Fruit fly (Drosophila melanogaster) whole organism, embryonic: ENCODE measurements around the gene CG42512.

Experiments used
- Abd-B ChIP-seq: fragments of 200-800 bp; sonication (Bioruptor generic); optimal IDR thresholded peaks from 2 replicates; lab custom pipeline; 2018; ENCODE audit warnings: missing biosample characterization, mild to moderate bottlenecking, missing genetic modification characterization, moderate library complexity
- Adf1 ChIP-seq: fragments of 200-800 bp; sonication (Bioruptor generic); IDR thresholded peaks from 2 replicates; pipeline ENCODE4 v1.3.6; 2022; ENCODE audit warnings: missing biosample characterization, missing genetic modification characterization
- B-H2 ChIP-seq: fragments of 200-800 bp; sonication (Bioruptor generic); optimal IDR thresholded peaks from 2 replicates; lab custom pipeline; 2018; ENCODE audit warnings: missing biosample characterization, mild to moderate bottlenecking, missing genetic modification characterization
- CG11504 ChIP-seq: fragments of 200-800 bp; sonication (Bioruptor generic); optimal IDR thresholded peaks from 3 replicates; lab custom pipeline; 2019; ENCODE audit warnings: missing biosample characterization, mild to moderate bottlenecking, missing genetic modification characterization, moderate library complexity
- CG11696 ChIP-seq: fragments of 200-800 bp; sonication (Bioruptor generic); IDR thresholded peaks from 2 replicates; pipeline ENCODE4 v1.3.6; 2022; ENCODE audit warnings: missing biosample characterization, missing genetic modification characterization
- CG12391 ChIP-seq: fragments of 200-800 bp; sonication (Bioruptor generic); optimal IDR thresholded peaks from 3 replicates; lab custom pipeline; 2018; ENCODE audit warnings: missing biosample characterization, mild to moderate bottlenecking, missing genetic modification characterization, moderate library complexity
- CG14667 ChIP-seq: fragments of 200-800 bp; sonication (Bioruptor generic); IDR thresholded peaks from 2 replicates; pipeline ENCODE4 v1.3.6; 2022; ENCODE audit warnings: missing biosample characterization, missing genetic modification characterization
- CG14965 ChIP-seq: fragments of 200-800 bp; sonication (Bioruptor generic); optimal IDR thresholded peaks from 2 replicates; lab custom pipeline; 2016; ENCODE audit warnings: missing biosample characterization, missing genetic modification characterization, borderline replicate concordance
- CG15011 ChIP-seq: fragments of 200-800 bp; sonication (Bioruptor generic); optimal IDR thresholded peaks from 3 replicates; lab custom pipeline; 2018; ENCODE audit warnings: missing biosample characterization, mild to moderate bottlenecking, missing genetic modification characterization
- CG15479 ChIP-seq: fragments of 200-800 bp; sonication (Bioruptor generic); optimal IDR thresholded peaks from 3 replicates; lab custom pipeline; 2019; ENCODE audit warnings: missing biosample characterization, mild to moderate bottlenecking, missing genetic modification characterization, moderate library complexity
- CG17361 ChIP-seq: fragments of 200-800 bp; sonication (Bioruptor generic); IDR thresholded peaks from 3 replicates; pipeline ENCODE4 v1.3.6; 2022; ENCODE audit warnings: missing biosample characterization, missing genetic modification characterization
- CG2712 ChIP-seq: fragments of 200-800 bp; optimal IDR thresholded peaks from 3 replicates; lab custom pipeline; 2019; ENCODE audit warnings: missing biosample characterization, mild to moderate bottlenecking, missing genetic modification characterization, moderate library complexity
- CG31388 ChIP-seq: fragments of 200-800 bp; sonication (Bioruptor generic); optimal IDR thresholded peaks from 2 replicates; lab custom pipeline; 2016; ENCODE audit warnings: missing biosample characterization, missing genetic modification characterization
- CG3281 ChIP-seq: fragments of 200-800 bp; sonication (Bioruptor generic); optimal IDR thresholded peaks from 3 replicates; lab custom pipeline; 2017; ENCODE audit warnings: missing biosample characterization, mild to moderate bottlenecking, missing genetic modification characterization
- CG3838 ChIP-seq: fragments of 200-800 bp; sonication (Bioruptor generic); optimal IDR thresholded peaks from 3 replicates; lab custom pipeline; 2016; ENCODE audit warnings: missing biosample characterization, missing genetic modification characterization
- CG3995 ChIP-seq: fragments of 200-800 bp; sonication (Bioruptor generic); optimal IDR thresholded peaks from 3 replicates; lab custom pipeline; 2016; ENCODE audit warnings: missing biosample characterization, missing genetic modification characterization
- CG4360 ChIP-seq: fragments of 200-800 bp; sonication (Bioruptor generic); IDR thresholded peaks from 2 replicates; pipeline ENCODE4 v1.3.6; 2022; ENCODE audit warnings: missing biosample characterization, missing genetic modification characterization
- CG4404 ChIP-seq: fragments of 200-800 bp; sonication (Bioruptor generic); IDR thresholded peaks from 2 replicates; pipeline ENCODE4 v1.3.6; 2022; ENCODE audit warnings: missing biosample characterization, missing genetic modification characterization
- CG6654 ChIP-seq: fragments of 200-800 bp; sonication (Bioruptor generic); optimal IDR thresholded peaks from 2 replicates; lab custom pipeline; 2017; ENCODE audit warnings: missing biosample characterization, mild to moderate bottlenecking, missing genetic modification characterization
- CG8281 ChIP-seq: fragments of 200-800 bp; sonication (Bioruptor generic); optimal IDR thresholded peaks from 2 replicates; lab custom pipeline; 2018; ENCODE audit warnings: missing biosample characterization, mild to moderate bottlenecking, missing genetic modification characterization, moderate library complexity
- CG8290 ChIP-seq, 3 experiments: fragments of 200-800 bp; sonication (Bioruptor generic); optimal IDR thresholded peaks; 2 replicates each; lab custom pipeline; 2016 to 2019; ENCODE audit warnings: missing biosample characterization in 3 of 3, missing genetic modification characterization in 3 of 3, mild to moderate bottlenecking in 2 of 3, moderate library complexity in 1 of 3
- CG8924 ChIP-seq: fragments of 200-800 bp; optimal IDR thresholded peaks from 3 replicates; lab custom pipeline; 2019; ENCODE audit warnings: missing biosample characterization, mild to moderate bottlenecking, missing genetic modification characterization, moderate library complexity
- CG9797 ChIP-seq: fragments of 200-800 bp; sonication (Bioruptor generic); optimal IDR thresholded peaks from 3 replicates; lab custom pipeline; 2018; ENCODE audit warnings: missing biosample characterization, mild to moderate bottlenecking, missing genetic modification characterization
- CHES-1-like ChIP-seq: fragments of 200-800 bp; sonication (Bioruptor generic); optimal IDR thresholded peaks from 2 replicates; lab custom pipeline; 2016; ENCODE audit warnings: missing biosample characterization, missing genetic modification characterization
- Dip3 ChIP-seq: fragments of 200-800 bp; sonication (Bioruptor generic); optimal IDR thresholded peaks from 3 replicates; lab custom pipeline; 2016; ENCODE audit warnings: missing biosample characterization, missing genetic modification characterization
- E2f1 ChIP-seq: fragments of 200-800 bp; sonication (Bioruptor generic); IDR thresholded peaks from 2 replicates; pipeline ENCODE4 v1.3.6; 2022; ENCODE audit warnings: missing biosample characterization, missing genetic modification characterization
- Fer3 ChIP-seq: fragments of 200-800 bp; sonication (Bioruptor generic); optimal IDR thresholded peaks from 2 replicates; lab custom pipeline; 2018; ENCODE audit warnings: missing biosample characterization, mild to moderate bottlenecking, missing genetic modification characterization, moderate library complexity
- HLH3B ChIP-seq: fragments of 200-800 bp; sonication (Bioruptor generic); IDR thresholded peaks from 2 replicates; pipeline ENCODE4 v1.3.6; 2022; ENCODE audit warnings: missing biosample characterization, missing genetic modification characterization
- HmgZ ChIP-seq: fragments of 200-800 bp; sonication (Bioruptor generic); optimal IDR thresholded peaks from 2 replicates; lab custom pipeline; 2018; ENCODE audit warnings: missing biosample characterization, mild to moderate bottlenecking, missing genetic modification characterization
- Hmx ChIP-seq: fragments of 200-800 bp; sonication (Bioruptor generic); optimal IDR thresholded peaks from 2 replicates; lab custom pipeline; 2016; ENCODE audit warnings: missing biosample characterization, missing genetic modification characterization
- Lim3 ChIP-seq: fragments of 200-800 bp; sonication (Bioruptor generic); IDR thresholded peaks from 2 replicates; pipeline ENCODE4 v1.3.6; 2022; ENCODE audit warnings: missing biosample characterization, missing genetic modification characterization
- Usf ChIP-seq: fragments of 200-800 bp; sonication (Bioruptor generic); optimal IDR thresholded peaks from 2 replicates; lab custom pipeline; 2017; ENCODE audit warnings: missing genotype, missing biosample characterization, missing genetic modification characterization
- az2 ChIP-seq: fragments of 200-800 bp; sonication (Bioruptor generic); optimal IDR thresholded peaks from 3 replicates; lab custom pipeline; 2016; ENCODE audit warnings: missing biosample characterization, missing genetic modification characterization
- bigmax ChIP-seq: fragments of 200-800 bp; sonication (Bioruptor generic); optimal IDR thresholded peaks from 2 replicates; lab custom pipeline; 2018; ENCODE audit warnings: missing biosample characterization, mild to moderate bottlenecking, missing genetic modification characterization
- chif ChIP-seq, 2 experiments: fragments of 200-800 bp; sonication (Bioruptor generic); optimal IDR thresholded peaks; 3 replicates each; lab custom pipeline; 2016; ENCODE audit warnings: missing biosample characterization in 2 of 2, missing genetic modification characterization in 2 of 2
- dati ChIP-seq: fragments of 200-800 bp; sonication (Bioruptor generic); IDR thresholded peaks from 2 replicates; pipeline ENCODE4 v1.3.6; 2022; ENCODE audit warnings: missing biosample characterization, missing genetic modification characterization
- fd64A ChIP-seq: fragments of 200-800 bp; sonication (Bioruptor generic); optimal IDR thresholded peaks from 3 replicates; lab custom pipeline; 2018; ENCODE audit warnings: missing biosample characterization, mild to moderate bottlenecking, missing genetic modification characterization
- ftz-f1 ChIP-seq: fragments of 200-800 bp; sonication (Bioruptor generic); optimal IDR thresholded peaks from 2 replicates; lab custom pipeline; 2016; ENCODE audit warnings: missing biosample characterization, missing genetic modification characterization
- fu2 ChIP-seq: fragments of 200-800 bp; sonication (Bioruptor generic); optimal IDR thresholded peaks from 2 replicates; lab custom pipeline; 2016; ENCODE audit warnings: missing biosample characterization, missing genetic modification characterization
- gro ChIP-seq: fragments of 200-800 bp; sonication (Bioruptor generic); optimal IDR thresholded peaks from 2 replicates; lab custom pipeline; 2016; ENCODE audit warnings: missing biosample characterization, missing genetic modification characterization
- gsb ChIP-seq: fragments of 200-800 bp; sonication (Bioruptor generic); IDR thresholded peaks from 2 replicates; pipeline ENCODE4 v1.3.6; 2022; ENCODE audit warnings: missing biosample characterization, missing genetic modification characterization
- inv ChIP-seq: fragments of 200-800 bp; sonication (Bioruptor generic); IDR thresholded peaks from 2 replicates; pipeline ENCODE4 v1.3.6; 2022; ENCODE audit warnings: missing biosample characterization, missing genetic modification characterization; ENCODE audit not compliant: partially characterized antibody
- knrl ChIP-seq: fragments of 200-800 bp; sonication (Bioruptor generic); IDR thresholded peaks from 3 replicates; pipeline ENCODE4 v1.3.6; 2022; ENCODE audit warnings: missing biosample characterization, missing genetic modification characterization; ENCODE audit not compliant: partially characterized antibody
- nerfin-1 ChIP-seq: fragments of 200-800 bp; sonication (Bioruptor generic); optimal IDR thresholded peaks from 3 replicates; lab custom pipeline; 2019; ENCODE audit warnings: missing biosample characterization, mild to moderate bottlenecking, missing genetic modification characterization, moderate library complexity
- nerfin-2 ChIP-seq: fragments of 200-800 bp; sonication (Bioruptor generic); IDR thresholded peaks from 2 replicates; pipeline ENCODE4 v1.3.6; 2022; ENCODE audit warnings: missing biosample characterization, missing genetic modification characterization; ENCODE audit not compliant: partially characterized antibody
- sens ChIP-seq: fragments of 200-800 bp; sonication (Bioruptor generic); peaks from one replicate; lab custom pipeline; 2016; ENCODE audit warnings: missing biosample characterization, missing genetic modification characterization
- slou ChIP-seq: fragments of 200-800 bp; sonication (Bioruptor generic); optimal IDR thresholded peaks from 3 replicates; lab custom pipeline; 2016; ENCODE audit warnings: missing biosample characterization, missing genetic modification characterization
- stwl ChIP-seq: fragments of 200-800 bp; sonication (Bioruptor generic); optimal IDR thresholded peaks from 3 replicates; lab custom pipeline; 2018; ENCODE audit warnings: missing biosample characterization, mild to moderate bottlenecking, missing genetic modification characterization, moderate library complexity
- twi ChIP-seq: fragments of 200-800 bp; optimal IDR thresholded peaks from 2 replicates; lab custom pipeline; 2019; ENCODE audit warnings: missing biosample characterization, mild to moderate bottlenecking, missing genetic modification characterization, moderate library complexity
- vvl ChIP-seq: fragments of 200-800 bp; sonication (Bioruptor generic); IDR thresholded peaks from 2 replicates; pipeline ENCODE4 v1.3.6; 2022; ENCODE audit warnings: missing biosample characterization, missing genetic modification characterization

CG42512 gene

DNA sequence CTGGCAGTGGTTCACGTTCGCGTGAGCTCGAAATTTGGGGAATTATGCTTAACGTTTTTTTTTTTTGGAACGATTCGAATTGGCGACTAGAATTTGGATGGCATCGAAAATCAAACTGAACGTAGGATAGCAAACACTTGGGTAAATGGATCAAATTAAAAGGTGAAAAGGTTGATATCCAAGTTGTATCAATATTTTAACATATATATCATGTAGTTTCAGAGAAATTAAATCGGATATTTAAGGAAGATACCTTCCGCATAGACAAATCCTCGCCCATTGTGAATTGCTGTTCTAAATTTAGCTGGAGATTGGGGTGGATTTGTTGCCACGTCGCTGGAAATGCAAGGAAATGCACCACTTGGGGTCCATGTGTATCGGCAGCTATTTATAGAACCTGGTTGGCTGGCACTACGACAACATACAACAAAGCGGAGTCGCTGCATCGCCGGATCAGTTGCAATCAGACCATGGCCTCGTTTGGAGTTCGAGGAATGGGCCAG, 27.7 kb downstream of the CG42512 start, which contains the start of the genes CG13010 and sing:
Gene CG13010, minus strand, starts transcription at position 101 of the 503 bp plus-strand sequence.
Gene sing, plus strand, starts transcription at position 453 of the 503 bp plus-strand sequence.
- TF ChIP-seq gsb (GFP tag; lab: Robert Waterston, UW) (no peak), stwl (tag; lab: Kevin White, UChicago) (no peak), HmgZ (no peak), Abd-B (GFP tag; lab: Kevin White, UChicago) (no peak), CG3838 (GFP tag; lab: Kevin White, UChicago) (no peak), Fer3 (no peak), CG31388 (GFP tag; lab: Kevin White, UChicago) (no peak), slou (GFP tag; lab: Kevin White, UChicago) (no peak), CG2712 (tag; lab: Kevin White, UChicago) (peak; percentile 80), nerfin-2 (GFP tag; lab: Robert Waterston, UW) (no peak), CG8281 (tag; lab: Kevin White, UChicago) (no peak), HLH3B (no peak), Lim3 (GFP tag; lab: Robert Waterston, UW) (no peak), fd64A (GFP tag; lab: Kevin White, UChicago) (no peak), sens (GFP tag; lab: Kevin White, UChicago) (peak; percentile 52), CG3281 (GFP tag; lab: Kevin White, UChicago) (no peak), CG12391 (tag; lab: Kevin White, UChicago) (no peak), knrl (GFP tag; lab: Robert Waterston, UW) (no peak), fu2 (GFP tag; lab: Kevin White, UChicago) (no peak), CG8290 (GFP tag; optimal IDR thresholded peaks at IDR 0.05; lab: Kevin White, UChicago) (no peak), CG8290 (tag; optimal IDR thresholded peaks at IDR 0.05; lab: Kevin White, UChicago) (no peak), CG4404 (GFP tag; lab: Robert Waterston, UW) (no peak), vvl (no peak), Usf (GFP tag; lab: Kevin White, UChicago) (no peak), az2 (GFP tag; lab: Kevin White, UChicago) (no peak), inv (no peak), bigmax (no peak), CG15011 (GFP tag; lab: Kevin White, UChicago) (no peak), twi (tag; lab: Kevin White, UChicago) (peak; percentile 41), Adf1 (GFP tag; lab: Robert Waterston, UW) (no peak), CG3995 (GFP tag; lab: Kevin White, UChicago) (no peak), dati (GFP tag; lab: Robert Waterston, UW) (no peak), nerfin-1 (no peak), CG14965 (GFP tag; lab: Kevin White, UChicago) (no peak), CG4360 (GFP tag; lab: Robert Waterston, UW) (0 out of 2 replicates have a peak, but pooled peaks have one; percentile 11)
- TF ChIP-seq, all 482 proteins: peak for 4

DNA sequence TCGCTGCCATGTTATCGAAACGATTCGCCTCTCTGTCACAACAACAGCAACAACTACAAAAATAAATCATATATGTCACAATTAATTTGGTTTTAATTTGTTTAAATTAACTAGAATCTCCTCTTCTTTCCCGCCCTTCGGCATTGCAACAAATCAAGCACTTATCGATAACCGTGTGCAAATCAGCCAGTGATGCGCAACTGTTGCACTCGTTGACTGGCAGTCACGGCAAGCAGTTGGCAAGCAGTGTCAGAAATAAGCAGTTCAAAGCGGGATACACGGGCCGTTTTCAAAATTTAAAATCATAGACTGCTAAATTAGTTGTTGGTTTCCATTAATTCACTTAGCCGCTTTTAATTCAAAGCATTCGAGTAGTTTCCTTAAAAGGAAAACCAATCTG, 32.6 kb downstream of the CG42512 start, which contains the start of gene Axs:
Gene Axs, minus strand, starts transcription at position 131 of the 400 bp plus-strand sequence.
- peak; percentile 94 for TF ChIP-seq CG15479 (GFP tag; lab: Kevin White, UChicago)
- TF ChIP-seq CG6654 (GFP tag; lab: Kevin White, UChicago): no peak
- peak; percentile 51 for TF ChIP-seq gro (GFP tag; lab: Kevin White, UChicago)
- TF ChIP-seq CG8924 (tag; lab: Kevin White, UChicago): peak; percentile 35
- TF ChIP-seq twi (tag; lab: Kevin White, UChicago): no peak
- peak; percentile 80 for TF ChIP-seq knrl (GFP tag; lab: Robert Waterston, UW)
- no peak for TF ChIP-seq CG9797 (GFP tag; lab: Kevin White, UChicago)
- TF ChIP-seq Dip3 (GFP tag; lab: Kevin White, UChicago): no peak
- peak; percentile 53 for TF ChIP-seq ftz-f1 (GFP tag; lab: Kevin White, UChicago)
- TF ChIP-seq bigmax: no peak
- peak; percentile 3 to 10 for TF ChIP-seq chif (GFP tag; optimal IDR thresholded peaks at IDR 0.05; lab: Kevin White, UChicago)
- TF ChIP-seq CG14667 (GFP tag; lab: Robert Waterston, UW): no peak
- TF ChIP-seq CHES-1-like (GFP tag; lab: Kevin White, UChicago): peak; percentile 53
- no peak for TF ChIP-seq CG11696 (GFP tag; lab: Robert Waterston, UW)
- TF ChIP-seq CG11504: peak; percentile 62
- TF ChIP-seq B-H2: no peak
- no peak for TF ChIP-seq Fer3
- TF ChIP-seq CG17361 (GFP tag; lab: Robert Waterston, UW): no peak
- TF ChIP-seq E2f1: no peak; the same call in 1 of the 2 replicates
- no peak for TF ChIP-seq Hmx (GFP tag; lab: Kevin White, UChicago)
